Worm (Caenorhabditis elegans): ENCODE measurements around the gene oac-49.

The oac-49 gene

ce11 chrV:19228958-19229357 is 11.2 kb downstream of the oac-49 start:
- TF ChIP-seq ceh-36 (tag; optimal IDR thresholded peaks at IDR 0.05) = peak; percentile 20

DNA sequence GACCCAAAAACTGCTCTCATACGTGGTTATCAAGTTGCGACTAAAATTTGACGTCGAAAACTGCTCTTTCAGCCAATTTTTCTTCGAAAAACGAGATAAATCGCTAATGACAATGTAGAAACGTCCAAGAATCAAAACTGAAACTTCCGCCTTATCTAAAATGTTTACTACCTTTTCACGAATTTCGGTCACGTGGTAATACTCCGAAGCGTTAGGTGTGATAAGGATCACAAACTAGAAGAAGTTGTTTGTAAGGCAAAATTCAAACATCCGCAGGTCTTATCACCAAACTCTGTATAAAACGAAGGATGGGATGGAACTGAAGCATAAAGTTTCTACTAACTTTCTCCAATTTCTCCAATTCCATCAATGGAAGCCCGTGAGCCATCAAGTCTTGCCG is 12.6 kb downstream of the oac-49 start, which contains the start of gene sqst-3:
TSS of gene sqst-3 (plus strand) at position 370 of the 400 bp plus-strand sequence.
- TF ChIP-seq aly-1 (tag; optimal IDR thresholded peaks at IDR 0.05) (no peak), tra-4 (tag; optimal IDR thresholded peaks at IDR 0.05) (no peak), ceh-13 (GFP tag; optimal IDR thresholded peaks at IDR 0.05) (no peak), tbx-37 (GFP tag; conservative IDR thresholded peaks at IDR 0.05) (no peak), hmg-4 (GFP tag; optimal IDR thresholded peaks at IDR 0.05) (no peak), tbx-11 (GFP tag; IDR thresholded peaks at IDR 0.05) (no peak), F13C5.2 (tag; optimal IDR thresholded peaks at IDR 0.05) (no peak), ets-7 (tag; optimal IDR thresholded peaks at IDR 0.05) (no peak), pes-1 (GFP tag; IDR thresholded peaks at IDR 0.05) (no peak), scrt-1 (GFP tag; IDR thresholded peaks at IDR 0.05) (no peak), hmbx-1 (tag; optimal IDR thresholded peaks at IDR 0.05) (no peak), flt-1 (GFP tag; IDR thresholded peaks at IDR 0.05) (no peak), ama-1 (optimal IDR thresholded peaks at IDR 0.05) (no peak), hnd-1 (tag; optimal IDR thresholded peaks at IDR 0.05) (no peak), sea-1 (GFP tag; conservative IDR thresholded peaks at IDR 0.05) (no peak), ceh-36 (tag; optimal IDR thresholded peaks at IDR 0.05) (no peak)

ce11 chrV:19231167-19231566 is 13.4 kb downstream of the oac-49 start:
- TF ChIP-seq pes-1 (GFP tag; IDR thresholded peaks at IDR 0.05) (no peak), ceh-36 (tag; optimal IDR thresholded peaks at IDR 0.05) (peak; percentile 95)

DNA sequence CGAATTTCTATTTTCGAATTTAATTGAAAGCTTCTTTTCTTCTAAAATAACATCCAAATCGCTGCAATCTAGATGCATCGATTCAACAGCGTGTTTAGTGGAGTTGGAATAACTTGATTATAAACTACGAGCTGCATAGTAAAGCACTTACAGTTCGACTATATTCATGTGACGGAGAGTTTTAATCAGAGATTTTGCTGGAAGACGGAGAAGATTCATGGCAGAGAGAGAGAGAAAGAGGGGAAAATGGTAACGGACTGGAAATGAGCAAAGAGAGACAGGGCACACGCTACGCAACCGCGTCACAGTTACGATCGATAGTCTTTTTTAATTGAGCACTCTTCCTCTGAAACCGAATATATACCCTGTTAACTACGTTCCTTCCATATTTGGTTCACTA is 15.7 kb downstream of the oac-49 start, which contains the start of gene fbxb-116:
TSS of gene fbxb-116 (plus strand) at position 301 of the 400 bp plus-strand sequence.
- TF ChIP-seq ceh-13 (GFP tag; optimal IDR thresholded peaks at IDR 0.05) = no peak

ce11 chrV:19237204-19237603 is 19.4 kb downstream of the oac-49 start, which contains the start of gene fbxb-2:
Gene fbxb-2, minus strand, starts transcription at chrV:19237304.
- TF ChIP-seq ceh-36 (tag; optimal IDR thresholded peaks at IDR 0.05) (peak; percentile 8), tbx-11 (GFP tag; IDR thresholded peaks at IDR 0.05) (no peak)

ce11 chrV:19240129-19240528 is 22.4 kb downstream of the oac-49 start, which contains the start of the genes fbxb-115 and fbxb-1:
Gene fbxb-115, minus strand, starts transcription at chrV:19240229.
Gene fbxb-1, plus strand, starts transcription at chrV:19240354.
- TF ChIP-seq ceh-13 (GFP tag; optimal IDR thresholded peaks at IDR 0.05) = no peak
- no peak for TF ChIP-seq scrt-1 (GFP tag; IDR thresholded peaks at IDR 0.05)
- no peak for TF ChIP-seq pes-1 (GFP tag; IDR thresholded peaks at IDR 0.05)
- TF ChIP-seq tbx-11 (GFP tag; IDR thresholded peaks at IDR 0.05) = no peak
- no peak for TF ChIP-seq hnd-1 (tag; optimal IDR thresholded peaks at IDR 0.05)
- TF ChIP-seq aly-1 (tag; optimal IDR thresholded peaks at IDR 0.05) = no peak
- TF ChIP-seq hmg-4 (GFP tag; optimal IDR thresholded peaks at IDR 0.05) = no peak
- no peak for TF ChIP-seq tbx-37 (GFP tag; conservative IDR thresholded peaks at IDR 0.05)
- TF ChIP-seq ets-7 (tag; optimal IDR thresholded peaks at IDR 0.05) = no peak
- TF ChIP-seq sea-1 (GFP tag; conservative IDR thresholded peaks at IDR 0.05) = no peak
- TF ChIP-seq B0310.2 (tag; optimal IDR thresholded peaks at IDR 0.05) = no peak
- no peak for TF ChIP-seq F13C5.2 (tag; optimal IDR thresholded peaks at IDR 0.05)
- no peak for TF ChIP-seq ama-1 (optimal IDR thresholded peaks at IDR 0.05)
- TF ChIP-seq tra-4 (tag; optimal IDR thresholded peaks at IDR 0.05) = no peak
- TF ChIP-seq flt-1 (GFP tag; IDR thresholded peaks at IDR 0.05) = no peak
- TF ChIP-seq hmbx-1 (tag; optimal IDR thresholded peaks at IDR 0.05) = no peak

DNA sequence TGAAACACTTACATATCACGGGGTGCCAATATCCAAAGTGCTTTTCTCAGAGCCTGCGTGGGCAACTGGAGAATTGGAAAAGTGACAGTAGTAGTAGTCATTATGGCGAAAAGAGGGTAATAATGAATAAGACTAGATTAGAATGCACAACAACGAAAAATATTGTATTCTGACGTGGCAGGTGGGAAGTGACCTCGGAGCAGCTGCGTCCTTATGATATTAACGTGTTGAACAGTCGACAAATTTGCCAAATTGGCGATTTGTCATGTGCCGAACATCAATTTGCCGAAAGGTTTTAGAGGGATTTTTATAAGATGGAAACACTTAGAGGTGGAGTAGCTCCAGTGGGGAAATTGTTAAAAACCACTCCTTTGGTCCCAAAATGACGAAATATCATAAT is 33.2 kb downstream of the oac-49 start, which contains the start of gene str-81:
TSS of gene str-81 (minus strand) at position 101 of the 400 bp plus-strand sequence.
- TF ChIP-seq sea-1 (GFP tag; conservative IDR thresholded peaks at IDR 0.05) (no peak), hmg-4 (GFP tag; optimal IDR thresholded peaks at IDR 0.05) (no peak), aly-1 (tag; optimal IDR thresholded peaks at IDR 0.05) (no peak), tbx-37 (GFP tag; conservative IDR thresholded peaks at IDR 0.05) (no peak), F13C5.2 (tag; optimal IDR thresholded peaks at IDR 0.05) (no peak)

DNA sequence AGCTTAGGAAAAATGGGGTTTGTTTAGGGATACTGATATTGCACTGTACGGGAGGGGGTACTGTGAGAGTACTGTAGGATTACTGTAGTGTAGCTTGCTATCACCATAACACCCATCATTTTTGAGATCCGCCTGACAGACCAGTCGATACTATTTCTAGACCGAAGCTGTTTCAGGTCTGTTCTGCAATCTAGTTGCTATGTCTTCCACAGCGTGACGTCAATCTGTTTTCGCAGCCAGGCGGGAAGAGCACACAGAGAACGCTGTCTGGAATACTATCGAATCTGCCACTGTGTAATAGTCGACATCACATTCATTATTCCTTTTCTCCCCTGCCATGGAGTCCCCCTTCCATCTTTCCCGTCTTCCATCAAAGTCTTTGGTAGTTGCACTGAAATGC is 34.1 kb downstream of the oac-49 start, which contains the start of gene F21D9.11:
TSS of gene F21D9.11 (plus strand) at position 301 of the 400 bp plus-strand sequence.
- TF ChIP-seq ceh-36 (tag; optimal IDR thresholded peaks at IDR 0.05) = no peak
- no peak for TF ChIP-seq ets-7 (tag; optimal IDR thresholded peaks at IDR 0.05)
- no peak for TF ChIP-seq ama-1 (optimal IDR thresholded peaks at IDR 0.05)
- no peak for TF ChIP-seq sea-1 (GFP tag; conservative IDR thresholded peaks at IDR 0.05)
- no peak for TF ChIP-seq tra-4 (tag; optimal IDR thresholded peaks at IDR 0.05)
- no peak for TF ChIP-seq tbx-37 (GFP tag; conservative IDR thresholded peaks at IDR 0.05)
- TF ChIP-seq pes-1 (GFP tag; IDR thresholded peaks at IDR 0.05) = no peak
- TF ChIP-seq ceh-13 (GFP tag; optimal IDR thresholded peaks at IDR 0.05) = no peak
- no peak for TF ChIP-seq F13C5.2 (tag; optimal IDR thresholded peaks at IDR 0.05)

- TF ChIP-seq tbx-11 (GFP tag; IDR thresholded peaks at IDR 0.05) (no peak), ceh-36 (tag; optimal IDR thresholded peaks at IDR 0.05) (no peak), tra-4 (tag; optimal IDR thresholded peaks at IDR 0.05) (no peak), sea-1 (GFP tag; conservative IDR thresholded peaks at IDR 0.05) (no peak), flt-1 (GFP tag; IDR thresholded peaks at IDR 0.05) (no peak), hmg-4 (GFP tag; optimal IDR thresholded peaks at IDR 0.05) (no peak), ets-7 (tag; optimal IDR thresholded peaks at IDR 0.05) (no peak), B0310.2 (tag; optimal IDR thresholded peaks at IDR 0.05) (no peak), ceh-13 (GFP tag; optimal IDR thresholded peaks at IDR 0.05) (no peak), hnd-1 (tag; optimal IDR thresholded peaks at IDR 0.05) (no peak), ama-1 (optimal IDR thresholded peaks at IDR 0.05) (no peak), pes-1 (GFP tag; IDR thresholded peaks at IDR 0.05) (no peak), aly-1 (tag; optimal IDR thresholded peaks at IDR 0.05) (no peak), tbx-37 (GFP tag; conservative IDR thresholded peaks at IDR 0.05) (no peak), F13C5.2 (tag; optimal IDR thresholded peaks at IDR 0.05) (no peak), scrt-1 (GFP tag; IDR thresholded peaks at IDR 0.05) (no peak), hmbx-1 (tag; optimal IDR thresholded peaks at IDR 0.05) (no peak)
Measured at ce11 chrV:19253520-19253919, 35.7 kb downstream of the oac-49 start, which contains the start of gene F21D9.4. Gene F21D9.4, plus strand, starts transcription at chrV:19253820.
